Fruit fly (Drosophila melanogaster) whole organism, pupa: ENCODE results near the gene CG31960.

Experiments used
- CG10348 ChIP-seq: fragments of 200-800 bp; sonication (Bioruptor generic); IDR thresholded peaks from 2 replicates; pipeline ENCODE4 v1.3.6; 2022; ENCODE audit warnings: missing biosample characterization, missing genetic modification characterization
- CG13204 ChIP-seq: fragments of 200-800 bp; sonication (Bioruptor generic); optimal IDR thresholded peaks from 2 replicates; lab custom pipeline; 2018; ENCODE audit warnings: missing biosample characterization, mild to moderate bottlenecking, missing genetic modification characterization, moderate library complexity
- CG14655 ChIP-seq: fragments of 200-800 bp; sonication (Bioruptor generic); optimal IDR thresholded peaks from 3 replicates; lab custom pipeline; 2017; ENCODE audit warnings: mild to moderate bottlenecking, missing biosample characterization, missing genetic modification reagents, missing genetic modification characterization
- CG17806 ChIP-seq: fragments of 200-800 bp; sonication (Bioruptor generic); optimal IDR thresholded peaks from 2 replicates; lab custom pipeline; 2018; ENCODE audit warnings: missing biosample characterization, mild to moderate bottlenecking, missing genetic modification characterization, moderate library complexity
- CG34367 ChIP-seq: fragments of 200-800 bp; sonication (Bioruptor generic); optimal IDR thresholded peaks from 2 replicates; lab custom pipeline; 2018; ENCODE audit warnings: missing biosample characterization, mild to moderate bottlenecking, missing genetic modification characterization
- CG8159 ChIP-seq: fragments of 200-800 bp; sonication (Bioruptor generic); optimal IDR thresholded peaks from 3 replicates; lab custom pipeline; 2018; ENCODE audit warnings: missing biosample characterization, mild to moderate bottlenecking, missing genetic modification characterization, moderate library complexity
- CG9948 ChIP-seq: fragments of 200-800 bp; sonication (Bioruptor generic); optimal IDR thresholded peaks from 2 replicates; lab custom pipeline; 2018; ENCODE audit warnings: missing biosample characterization, mild to moderate bottlenecking, missing genetic modification characterization, moderate library complexity
- EcR ChIP-seq: fragments of 200-800 bp; sonication (Bioruptor generic); optimal IDR thresholded peaks from 3 replicates; lab custom pipeline; 2019; ENCODE audit warnings: missing biosample characterization, missing genetic modification characterization, mild to moderate bottlenecking, moderate library complexity, missing genetic modification reagents
- Pif1B ChIP-seq: fragments of 200-800 bp; sonication (Bioruptor generic); optimal IDR thresholded peaks from 3 replicates; lab custom pipeline; 2016; ENCODE audit warnings: missing biosample characterization, missing genetic modification characterization
- gl ChIP-seq: fragments of 200-800 bp; sonication (Bioruptor generic); optimal IDR thresholded peaks from 2 replicates; lab custom pipeline; 2018; ENCODE audit warnings: missing biosample characterization, mild to moderate bottlenecking, missing genetic modification characterization

DNA sequence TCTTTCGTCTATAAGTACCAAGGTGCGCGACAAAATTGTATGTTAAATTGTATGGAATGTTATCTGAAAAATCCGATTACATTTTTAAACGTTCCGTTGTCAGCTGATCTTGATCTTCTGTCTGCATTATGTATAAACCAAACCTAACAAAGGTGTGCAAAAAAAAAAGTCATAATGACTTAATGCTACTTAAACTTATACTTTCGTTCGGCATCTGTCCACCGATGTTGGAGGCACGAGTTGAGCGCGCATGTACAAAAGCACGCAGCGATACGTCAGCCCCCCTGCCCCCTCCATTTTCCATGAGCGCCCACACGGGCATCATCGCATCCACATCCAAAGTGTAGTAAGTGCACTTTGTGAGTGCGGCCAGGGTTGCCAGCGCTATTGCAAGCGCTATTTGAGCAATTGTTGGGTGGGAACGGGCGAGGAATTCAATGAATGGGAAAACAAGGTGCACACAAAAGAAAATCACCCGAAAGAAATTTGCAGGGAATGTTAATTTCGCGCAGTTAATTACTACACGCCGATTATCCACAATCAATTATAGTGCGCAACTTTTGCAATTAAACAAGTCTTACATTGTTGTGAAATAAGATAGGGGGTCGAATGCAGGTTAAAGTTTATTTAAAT lies 20.0 kb downstream of the CG31960 start:
- TF ChIP-seq EcR (GFP tag; lab: Kevin White, UChicago) (peak; percentile 81), CG13204 (GFP tag; lab: Kevin White, UChicago) (peak; percentile 96), Pif1B (GFP tag; lab: Kevin White, UChicago) (peak; percentile 99), CG17806 (peak; percentile 100), CG10348 (peak; percentile 97), CG14655 (GFP tag; lab: Kevin White, UChicago) (peak; percentile 100), CG34367 (tag; lab: Kevin White, UChicago) (peak; percentile 100), CG8159 (peak; percentile 99), CG9948 (tag; lab: Kevin White, UChicago) (peak; percentile 100), gl (peak; percentile 99)
